Fruit fly (Drosophila melanogaster) whole organism, prepupa: ENCODE results near the gene CG10063.

Source experiments
- CG10631 ChIP-seq: fragments of 200-800 bp; sonication (Bioruptor generic); optimal IDR thresholded peaks from 2 replicates; lab custom pipeline; 2016; ENCODE audit warnings: missing biosample characterization, missing genetic modification characterization
- CG10669 ChIP-seq: fragments of 200-800 bp; sonication (Bioruptor generic); optimal IDR thresholded peaks from 3 replicates; lab custom pipeline; 2018; ENCODE audit warnings: missing biosample characterization, mild to moderate bottlenecking, missing genetic modification characterization, moderate library complexity
- CG11762 ChIP-seq: fragments of 200-800 bp; sonication (Bioruptor generic); optimal IDR thresholded peaks from 3 replicates; lab custom pipeline; 2016; ENCODE audit warnings: missing biosample characterization, missing genetic modification characterization; ENCODE audit not compliant: insufficient read depth
- CG15336 ChIP-seq: fragments of 200-800 bp; sonication (Bioruptor generic); IDR thresholded peaks from 2 replicates; pipeline ENCODE4 v1.3.6; 2022; ENCODE audit warnings: missing biosample characterization, missing genetic modification characterization
- CG1621 ChIP-seq: fragments of 200-800 bp; sonication (Bioruptor generic); optimal IDR thresholded peaks from 3 replicates; lab custom pipeline; 2018; ENCODE audit warnings: missing biosample characterization, mild to moderate bottlenecking, missing genetic modification characterization
- CG16779 ChIP-seq: fragments of 200-800 bp; sonication (Bioruptor generic); optimal IDR thresholded peaks from 3 replicates; lab custom pipeline; 2017; ENCODE audit warnings: missing biosample characterization, mild to moderate bottlenecking, missing genetic modification characterization
- CG3032 ChIP-seq: fragments of 200-800 bp; optimal IDR thresholded peaks from 2 replicates; lab custom pipeline; 2019; ENCODE audit warnings: missing biosample characterization, mild to moderate bottlenecking, missing genetic modification characterization, moderate library complexity
- CG31627 ChIP-seq: fragments of 200-800 bp; sonication (Bioruptor generic); optimal IDR thresholded peaks from 3 replicates; lab custom pipeline; 2016; ENCODE audit warnings: missing biosample characterization, missing genetic modification characterization
- CG32006 ChIP-seq: fragments of 200-800 bp; sonication (Bioruptor generic); optimal IDR thresholded peaks from 3 replicates; lab custom pipeline; 2017; ENCODE audit warnings: missing biosample characterization, mild to moderate bottlenecking, missing genetic modification characterization
- CG3919 ChIP-seq: fragments of 200-800 bp; sonication (Bioruptor generic); optimal IDR thresholded peaks from 3 replicates; lab custom pipeline; 2016; ENCODE audit warnings: missing biosample characterization, missing genetic modification characterization
- CG6163 ChIP-seq: fragments of 200-800 bp; sonication (Bioruptor generic); IDR thresholded peaks from 3 replicates; pipeline ENCODE4 v1.3.6; 2022; ENCODE audit warnings: missing biosample characterization, missing genetic modification characterization
- CG6276 ChIP-seq: fragments of 200-800 bp; sonication (Bioruptor generic); optimal IDR thresholded peaks from 2 replicates; lab custom pipeline; 2017; ENCODE audit warnings: missing biosample characterization, mild to moderate bottlenecking, missing genetic modification characterization
- CG6792 ChIP-seq: fragments of 200-800 bp; sonication (Bioruptor generic); optimal IDR thresholded peaks from 3 replicates; lab custom pipeline; 2016; ENCODE audit warnings: missing biosample characterization, missing genetic modification characterization
- CG6854 ChIP-seq: fragments of 200-800 bp; sonication (Bioruptor generic); optimal IDR thresholded peaks from 2 replicates; lab custom pipeline; 2017; ENCODE audit warnings: missing biosample characterization, mild to moderate bottlenecking, missing genetic modification characterization
- CG7368 ChIP-seq: fragments of 200-800 bp; sonication (Bioruptor generic); optimal IDR thresholded peaks from 3 replicates; lab custom pipeline; 2016; ENCODE audit warnings: missing biosample characterization, missing genetic modification characterization
- CG8119 ChIP-seq: fragments of 200-800 bp; sonication (Bioruptor generic); IDR thresholded peaks from 3 replicates; pipeline ENCODE4 v1.3.6; 2022; ENCODE audit warnings: missing biosample characterization, missing genetic modification characterization
- CG8319 ChIP-seq: fragments of 200-800 bp; sonication (Bioruptor generic); optimal IDR thresholded peaks from 3 replicates; lab custom pipeline; 2016; ENCODE audit warnings: missing biosample characterization, missing genetic modification characterization
- CG8632 ChIP-seq: fragments of 200-800 bp; sonication (Bioruptor generic); optimal IDR thresholded peaks from 3 replicates; lab custom pipeline; 2016; ENCODE audit warnings: missing biosample characterization, missing genetic modification characterization
- CG9139 ChIP-seq: fragments of 200-800 bp; sonication (Bioruptor generic); optimal IDR thresholded peaks from 3 replicates; lab custom pipeline; 2017; ENCODE audit warnings: missing biosample characterization, mild to moderate bottlenecking, missing genetic modification characterization
- Eip75B ChIP-seq: fragments of 200-800 bp; sonication (Bioruptor generic); optimal IDR thresholded peaks from 3 replicates; lab custom pipeline; 2016; ENCODE audit warnings: missing biosample characterization, missing genetic modification characterization
- Eip78C ChIP-seq: fragments of 200-800 bp; sonication (Bioruptor generic); peaks from one replicate; lab custom pipeline; 2016; ENCODE audit warnings: missing biosample characterization, missing genetic modification characterization
- Eip93F ChIP-seq: fragments of 200-800 bp; sonication (Bioruptor generic); optimal IDR thresholded peaks from 2 replicates; lab custom pipeline; 2016; ENCODE audit warnings: missing biosample characterization, mild to moderate bottlenecking, missing genetic modification characterization
- Ets96B ChIP-seq: fragments of 200-800 bp; optimal IDR thresholded peaks from 2 replicates; lab custom pipeline; 2019; ENCODE audit warnings: missing biosample characterization, mild to moderate bottlenecking, missing genetic modification characterization, moderate library complexity
- Gug ChIP-seq: fragments of 200-800 bp; sonication (Bioruptor generic); IDR thresholded peaks from 2 replicates; pipeline ENCODE4 v1.3.6; 2022; ENCODE audit warnings: missing biosample characterization, missing genetic modification characterization
- Hr38 ChIP-seq: sonication (Bioruptor generic); optimal IDR thresholded peaks from 2 replicates; lab custom pipeline; 2016; ENCODE audit warnings: missing biosample characterization, missing genetic modification characterization
- Hr4 ChIP-seq: fragments of 200-800 bp; sonication (Bioruptor generic); optimal IDR thresholded peaks from 3 replicates; lab custom pipeline; 2016; ENCODE audit warnings: missing biosample characterization, missing genetic modification characterization
- Lpt ChIP-seq: fragments of 200-800 bp; sonication (Bioruptor generic); optimal IDR thresholded peaks from 3 replicates; lab custom pipeline; 2016; ENCODE audit warnings: missing biosample characterization, missing genetic modification characterization
- Met ChIP-seq: fragments of 200-800 bp; sonication (Bioruptor generic); optimal IDR thresholded peaks from 3 replicates; lab custom pipeline; 2016; ENCODE audit warnings: missing biosample characterization, missing genetic modification characterization
- OdsH ChIP-seq: fragments of 200-800 bp; sonication (Bioruptor generic); optimal IDR thresholded peaks from 3 replicates; lab custom pipeline; 2016; ENCODE audit warnings: missing biosample characterization, missing genetic modification characterization
- Sox102F ChIP-seq: fragments of 200-800 bp; sonication (Bioruptor generic); optimal IDR thresholded peaks from 2 replicates; lab custom pipeline; 2016; ENCODE audit warnings: missing biosample characterization, mild to moderate bottlenecking, missing genetic modification characterization
- Sox14 ChIP-seq: fragments of 200-800 bp; sonication (Bioruptor generic); optimal IDR thresholded peaks from 3 replicates; lab custom pipeline; 2016; ENCODE audit warnings: missing biosample characterization, missing genetic modification characterization
- achi ChIP-seq: fragments of 200-800 bp; sonication (Bioruptor generic); optimal IDR thresholded peaks from 3 replicates; lab custom pipeline; 2016; ENCODE audit warnings: missing biosample characterization, missing genetic modification characterization
- acj6 ChIP-seq: fragments of 200-800 bp; sonication (Bioruptor generic); optimal IDR thresholded peaks from 3 replicates; lab custom pipeline; 2016; ENCODE audit warnings: missing biosample characterization, missing genetic modification characterization
- cyc ChIP-seq: fragments of 200-800 bp; sonication (Bioruptor generic); optimal IDR thresholded peaks from 3 replicates; lab custom pipeline; 2016; ENCODE audit warnings: missing biosample characterization, missing genetic modification characterization
- dsx ChIP-seq: fragments of 200-800 bp; optimal IDR thresholded peaks from 3 replicates; lab custom pipeline; 2019; ENCODE audit warnings: missing biosample characterization, mild to moderate bottlenecking, missing genetic modification characterization, moderate library complexity; ENCODE audit not compliant: poor library complexity, severe bottlenecking
- eg ChIP-seq: fragments of 200-800 bp; sonication (Bioruptor generic); IDR thresholded peaks from 3 replicates; pipeline ENCODE4 v1.3.6; 2022; ENCODE audit warnings: missing biosample characterization, missing genetic modification characterization
- esn ChIP-seq: fragments of 200-800 bp; sonication (Bioruptor generic); optimal IDR thresholded peaks from 2 replicates; lab custom pipeline; 2016; ENCODE audit warnings: missing biosample characterization, mild to moderate bottlenecking, missing genetic modification characterization, moderate library complexity
- fd59A ChIP-seq: fragments of 200-800 bp; sonication (Bioruptor generic); optimal IDR thresholded peaks from 2 replicates; lab custom pipeline; 2017; ENCODE audit warnings: missing biosample characterization, mild to moderate bottlenecking, missing genetic modification characterization, missing genetic modification reagents
- fkh ChIP-seq: fragments of 200-800 bp; sonication (Bioruptor generic); optimal IDR thresholded peaks from 3 replicates; lab custom pipeline; 2017; ENCODE audit warnings: missing biosample characterization, mild to moderate bottlenecking, missing genetic modification characterization, moderate library complexity
- net ChIP-seq: fragments of 200-800 bp; sonication (Bioruptor generic); optimal IDR thresholded peaks from 3 replicates; lab custom pipeline; 2016; ENCODE audit warnings: missing biosample characterization, missing genetic modification characterization
- pdm3 ChIP-seq: fragments of 200-800 bp; sonication (Bioruptor generic); optimal IDR thresholded peaks from 3 replicates; lab custom pipeline; 2016; ENCODE audit warnings: missing biosample characterization, missing genetic modification characterization
- salr ChIP-seq, 2 experiments: fragments of 200-800 bp; sonication (Bioruptor generic); optimal IDR thresholded peaks; 3 replicates each; lab custom pipeline; 2016 to 2018; ENCODE audit warnings: missing biosample characterization in 2 of 2, missing genetic modification characterization in 2 of 2, mild to moderate bottlenecking in 1 of 2
- spab ChIP-seq: fragments of 200-800 bp; sonication (Bioruptor generic); optimal IDR thresholded peaks from 2 replicates; lab custom pipeline; 2017; ENCODE audit warnings: missing biosample characterization, mild to moderate bottlenecking, missing genetic modification characterization, missing genetic modification reagents
- ss ChIP-seq, 2 experiments: fragments of 200-800 bp; sonication (Bioruptor generic); optimal IDR thresholded peaks; 2 replicates in 1 of 2; 3 replicates in 1 of 2; lab custom pipeline; 2017 to 2018; ENCODE audit warnings: mild to moderate bottlenecking in 2 of 2, missing biosample characterization in 2 of 2, missing genetic modification characterization in 2 of 2, moderate library complexity in 1 of 2
- svp ChIP-seq: fragments of 200-800 bp; sonication (Bioruptor generic); peaks from one replicate; lab custom pipeline; 2016; ENCODE audit warnings: missing biosample characterization, missing genetic modification characterization
- topi ChIP-seq: fragments of 200-800 bp; sonication (Bioruptor generic); optimal IDR thresholded peaks from 3 replicates; lab custom pipeline; 2016; ENCODE audit warnings: missing biosample characterization, missing genetic modification characterization

CG10063 gene

DNA sequence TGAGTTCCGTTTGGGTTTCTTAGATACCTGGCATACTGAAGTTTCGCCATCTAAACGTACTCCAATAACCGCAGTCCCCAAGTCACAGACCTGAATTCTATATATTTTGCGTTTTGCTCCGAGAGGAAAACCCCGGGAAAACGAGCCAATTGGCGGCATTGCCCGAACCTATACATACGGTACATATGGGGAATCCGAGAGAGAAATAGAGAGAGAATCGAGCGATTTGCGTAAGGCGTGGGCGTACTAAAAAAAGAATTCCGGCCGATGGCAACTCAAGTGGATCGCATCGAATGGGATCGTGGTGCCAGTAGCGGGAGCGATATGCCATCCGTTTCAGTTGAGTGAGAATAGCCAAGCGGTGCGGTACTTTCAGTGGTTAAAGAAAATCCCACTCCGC lies 18.0 kb upstream of the CG10063 start, which contains the start of gene bin:
TSS of gene bin (plus strand) at position 335 of the 400 bp plus-strand sequence.
- TF ChIP-seq dsx (GFP tag; lab: Kevin White, UChicago) (no peak), Met (no peak), Lpt (GFP tag; lab: Kevin White, UChicago) (no peak), CG8319 (GFP tag; lab: Kevin White, UChicago) (no peak), Ets96B (tag; lab: Kevin White, UChicago) (no peak), CG8632 (no peak), Hr38 (GFP tag; lab: Kevin White, UChicago) (no peak), Eip75B (no peak), CG16779 (tag; lab: Kevin White, UChicago) (no peak), acj6 (GFP tag; lab: Kevin White, UChicago) (no peak), Eip78C (GFP tag; lab: Kevin White, UChicago) (no peak), CG6276 (no peak), Eip93F (GFP tag; lab: Kevin White, UChicago) (no peak), CG32006 (GFP tag; lab: Kevin White, UChicago) (no peak), CG6792 (no peak), Hr4 (GFP tag; lab: Kevin White, UChicago) (no peak), CG1621 (tag; lab: Kevin White, UChicago) (no peak)

dm6 chr3L:6988942-6989569 lies 16.8 kb upstream of the CG10063 start:
- TF ChIP-seq topi (GFP tag; lab: Kevin White, UChicago) (peak; percentile 74), Sox14 (GFP tag; lab: Kevin White, UChicago) (peak; percentile 49), CG10669 (GFP tag; lab: Kevin White, UChicago) (peak; percentile 70), CG6854 (GFP tag; lab: Kevin White, UChicago) (peak; percentile 3), spab (peak; percentile 82), ss (GFP tag; optimal IDR thresholded peaks at IDR 0.05; lab: Kevin White, UChicago) (peak; percentile 61 to 83), CG8319 (GFP tag; lab: Kevin White, UChicago) (peak; percentile 71), esn (GFP tag; lab: Kevin White, UChicago) (peak; percentile 74), Lpt (GFP tag; lab: Kevin White, UChicago) (peak; percentile 77), CG3919 (GFP tag; lab: Kevin White, UChicago) (peak; percentile 87), CG8632 (peak; percentile 80), Gug (GFP tag; lab: Robert Waterston, UW) (peak; percentile 71; the same call in 1 of the 2 replicates), CG32006 (GFP tag; lab: Kevin White, UChicago) (peak; percentile 89), net (GFP tag; lab: Kevin White, UChicago) (peak; percentile 68), dsx (GFP tag; lab: Kevin White, UChicago) (peak; percentile 61), Eip75B (peak; percentile 82), achi (GFP tag; lab: Kevin White, UChicago) (peak; percentile 72), Hr38 (GFP tag; lab: Kevin White, UChicago) (no peak), CG6276 (peak; percentile 89), pdm3 (GFP tag; lab: Kevin White, UChicago) (peak; percentile 56), eg (GFP tag; lab: Robert Waterston, UW) (peak; percentile 68), cyc (peak; percentile 72), fd59A (GFP tag; lab: Kevin White, UChicago) (peak; percentile 42), CG3032 (tag; lab: Kevin White, UChicago) (peak; percentile 84), CG1621 (tag; lab: Kevin White, UChicago) (no peak), CG6792 (peak; percentile 71), fkh (GFP tag; lab: Kevin White, UChicago) (peak; percentile 83), Hr4 (GFP tag; lab: Kevin White, UChicago) (peak; percentile 67), CG31627 (GFP tag; lab: Kevin White, UChicago) (peak; percentile 46), svp (GFP tag; lab: Kevin White, UChicago) (peak; percentile 89), CG16779 (tag; lab: Kevin White, UChicago) (peak; percentile 76), CG8119 (GFP tag; lab: Robert Waterston, UW) (peak; percentile 73), Ets96B (tag; lab: Kevin White, UChicago) (peak; percentile 81), OdsH (GFP tag; lab: Kevin White, UChicago) (peak; percentile 72), CG9139 (GFP tag; lab: Kevin White, UChicago) (peak; percentile 75), Eip78C (GFP tag; lab: Kevin White, UChicago) (peak; percentile 95), CG15336 (GFP tag; lab: Robert Waterston, UW) (peak; percentile 76), Sox102F (GFP tag; lab: Kevin White, UChicago) (peak; percentile 44), CG11762 (GFP tag; lab: Kevin White, UChicago) (peak; percentile 78), CG6163 (GFP tag; lab: Robert Waterston, UW) (peak; percentile 72; the same call in 2 of the 3 replicates), salr (GFP tag; optimal IDR thresholded peaks at IDR 0.05; lab: Kevin White, UChicago) (peak in 1 of 2 experiments; percentile 86), CG10631 (GFP tag; lab: Kevin White, UChicago) (peak; percentile 83), Eip93F (GFP tag; lab: Kevin White, UChicago) (no peak), CG7368 (GFP tag; lab: Kevin White, UChicago) (peak; percentile 61)
